Fruit fly (Drosophila melanogaster) Kc167 (cell line): ENCODE results near the gene Dfd.

Experiments
- Myc ChIP-seq: fragments of >200 bp; optimal IDR thresholded peaks from 2 replicates; lab custom pipeline; 2017; ENCODE audit warnings: missing external identifiers
- Sin3A ChIP-seq: fragments of >200 bp; optimal IDR thresholded peaks from 2 replicates; lab custom pipeline; 2018; ENCODE audit warnings: missing external identifiers
- h ChIP-seq: fragments of >200 bp; optimal IDR thresholded peaks from 3 replicates; lab custom pipeline; 2018; ENCODE audit warnings: missing external identifiers
- insv ChIP-seq: fragments of >200 bp; optimal IDR thresholded peaks from 3 replicates; lab custom pipeline; 2018; ENCODE audit warnings: missing external identifiers
- psq ChIP-seq: fragments of >200 bp; optimal IDR thresholded peaks from 2 replicates; lab custom pipeline; 2017; ENCODE audit warnings: missing external identifiers
- ttk ChIP-seq: sonication (Bioruptor generic); optimal IDR thresholded peaks from 2 replicates; lab custom pipeline; 2017; ENCODE audit warnings: missing external identifiers

The Dfd gene

DNA sequence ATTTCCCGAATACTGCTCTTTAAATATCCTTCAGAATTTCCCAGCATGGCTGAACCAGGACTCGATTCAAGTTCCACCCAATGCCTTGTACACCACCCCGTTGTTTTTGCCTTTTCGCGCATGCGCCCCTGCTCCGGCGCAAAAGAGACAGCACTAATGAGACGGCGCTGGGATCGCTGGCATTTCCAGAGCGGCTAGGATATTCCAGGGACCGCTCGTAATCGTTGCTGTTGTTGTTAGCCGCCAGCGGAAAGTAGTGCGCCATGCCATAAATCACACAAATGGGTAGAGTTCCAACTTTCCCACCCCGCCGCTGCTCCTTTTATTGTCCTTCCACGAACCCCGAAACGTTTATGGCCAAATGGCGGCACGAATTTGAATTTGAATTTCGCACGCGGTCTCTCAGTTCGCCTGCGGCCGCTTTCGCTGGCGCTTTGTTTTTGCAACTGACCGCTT lies 29.4 kb upstream of the Dfd start, which contains the start of gene Ama:
TSS of gene Ama (plus strand) at position 406 of the 456 bp plus-strand sequence.
- TF ChIP-seq ttk (lab: Kevin White, UChicago) = no peak
- TF ChIP-seq psq (lab: Kevin White, UChicago) = no peak
- no peak for TF ChIP-seq h (lab: Kevin White, UChicago)
- TF ChIP-seq Sin3A = no peak
- no peak for TF ChIP-seq insv
- TF ChIP-seq Myc (lab: Kevin White, UChicago) = no peak

DNA sequence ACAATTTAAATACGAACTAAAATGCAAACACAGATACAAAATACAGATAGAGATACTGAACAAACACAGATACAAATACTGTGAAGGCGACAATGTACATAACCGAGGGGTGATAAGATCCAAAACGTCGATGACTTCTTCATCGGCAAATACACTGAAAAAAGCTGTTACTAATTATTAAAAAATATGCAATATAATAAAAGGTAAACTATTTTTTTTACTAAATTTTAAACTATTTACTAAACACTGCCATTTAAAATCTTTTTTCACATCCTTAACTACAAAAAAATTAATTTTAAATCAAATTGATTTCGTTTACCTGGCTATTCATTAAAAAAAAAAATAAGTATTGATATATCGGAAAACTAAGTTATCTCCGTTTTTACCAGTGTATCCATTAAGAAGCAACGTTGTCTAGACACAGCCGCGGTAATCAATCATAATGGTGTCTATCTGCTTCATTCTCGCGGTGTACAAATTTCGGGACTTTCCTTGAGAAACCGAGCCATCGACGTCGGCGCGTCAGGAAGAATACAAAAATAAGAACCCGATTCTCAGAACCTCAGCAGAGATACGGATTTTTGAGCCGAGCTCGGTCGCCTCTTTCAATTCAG lies 28.7 kb upstream of the Dfd start:
- TF ChIP-seq ttk (lab: Kevin White, UChicago) (no peak), Sin3A (no peak), h (lab: Kevin White, UChicago) (no peak), Myc (lab: Kevin White, UChicago) (no peak), psq (lab: Kevin White, UChicago) (no peak), insv (no peak)

- no peak for TF ChIP-seq psq (lab: Kevin White, UChicago)
- no peak for TF ChIP-seq Myc (lab: Kevin White, UChicago)
- TF ChIP-seq ttk (lab: Kevin White, UChicago) = no peak
- no peak for TF ChIP-seq Sin3A
- TF ChIP-seq h (lab: Kevin White, UChicago) = no peak
- TF ChIP-seq insv = no peak
Observed at dm6 chr3R:6764848-6765247, 26.8 kb upstream of the Dfd start.

DNA sequence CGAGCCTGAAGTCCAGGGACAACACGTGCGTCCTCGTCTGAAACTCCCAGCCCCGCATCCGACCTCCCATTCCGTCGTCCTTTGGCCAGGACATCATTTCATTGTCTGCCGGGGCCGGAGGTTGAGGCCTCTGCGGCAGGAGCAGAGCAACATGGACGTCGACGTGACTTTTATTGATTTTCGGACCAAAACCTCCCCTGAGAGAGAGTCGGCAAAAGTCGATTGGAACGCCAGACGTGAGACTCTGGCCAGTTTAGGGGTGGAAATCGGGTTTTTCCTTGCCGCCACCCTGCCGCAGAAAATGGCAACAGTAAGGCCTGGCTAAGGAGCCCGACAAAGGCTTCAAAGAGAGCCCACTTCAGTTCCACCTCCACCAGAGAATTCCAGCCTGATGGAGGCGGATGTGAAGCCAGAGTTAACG lies 25.5 kb upstream of the Dfd start:
- no peak for TF ChIP-seq Myc (lab: Kevin White, UChicago)

DNA sequence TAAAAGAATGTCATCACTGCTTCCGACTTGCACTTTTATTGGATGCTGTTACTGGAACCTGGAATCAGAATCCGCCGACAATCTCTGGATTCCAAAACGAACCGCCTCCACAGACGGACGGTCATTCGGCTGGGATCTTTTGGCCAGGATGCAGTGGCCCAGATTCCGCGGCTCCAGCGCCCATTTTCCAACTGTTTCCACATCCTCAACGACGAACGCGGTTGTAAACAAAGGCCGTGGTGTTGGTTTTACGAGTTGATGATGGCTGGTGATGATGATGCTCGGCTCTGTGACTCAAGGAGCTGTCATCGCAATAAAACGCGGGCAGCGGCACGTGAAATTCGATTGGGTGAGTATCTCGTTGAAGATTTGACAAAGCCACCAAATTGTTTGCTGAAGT lies 24.7 kb upstream of the Dfd start:
- no peak for TF ChIP-seq insv
- TF ChIP-seq h (lab: Kevin White, UChicago) = no peak
- TF ChIP-seq Sin3A = no peak
- TF ChIP-seq psq (lab: Kevin White, UChicago) = no peak
- TF ChIP-seq Myc (lab: Kevin White, UChicago) = no peak
- TF ChIP-seq ttk (lab: Kevin White, UChicago) = no peak

DNA sequence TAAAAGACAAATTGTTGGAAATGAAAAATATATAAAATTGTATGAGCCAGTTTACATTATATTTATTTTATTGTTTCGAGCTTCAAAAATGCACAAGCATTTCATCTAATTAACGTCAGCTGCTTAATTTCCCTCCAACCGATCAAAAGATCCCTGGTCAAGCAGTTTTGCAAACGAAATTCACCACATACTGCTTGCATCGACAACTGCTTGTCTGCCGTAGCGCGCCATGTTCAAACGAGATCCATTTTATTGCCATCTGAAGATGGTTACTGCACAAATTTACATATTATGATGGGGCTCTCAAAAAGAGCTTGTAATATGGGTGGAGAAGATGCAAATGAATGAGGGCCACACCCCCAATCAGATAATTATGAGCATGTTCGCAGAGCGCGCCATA lies 23.4 kb upstream of the Dfd start:
- TF ChIP-seq insv (no peak), psq (lab: Kevin White, UChicago) (no peak), ttk (lab: Kevin White, UChicago) (no peak), Myc (lab: Kevin White, UChicago) (no peak), h (lab: Kevin White, UChicago) (no peak), Sin3A (no peak)

DNA sequence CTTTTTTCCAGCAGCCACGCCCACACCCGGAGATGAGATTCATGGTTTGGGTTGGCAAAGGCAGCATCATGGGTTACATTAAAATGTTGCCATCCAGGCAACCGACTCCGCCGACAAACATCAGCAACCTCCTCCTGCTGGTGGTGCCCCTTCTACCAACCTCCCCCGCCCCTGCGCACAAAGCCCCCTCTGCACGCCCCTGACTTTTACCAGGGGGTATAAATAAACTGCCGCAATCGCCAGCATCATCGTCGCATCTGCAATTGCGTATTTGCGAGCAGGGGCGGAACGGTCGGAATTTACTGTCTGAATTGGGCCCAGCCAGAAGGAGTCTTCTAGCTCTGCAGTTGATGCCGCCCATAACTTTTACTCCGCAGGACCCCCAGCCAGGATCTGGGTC lies 19.8 kb upstream of the Dfd start:
- TF ChIP-seq h (lab: Kevin White, UChicago) (no peak), Myc (lab: Kevin White, UChicago) (no peak), Sin3A (no peak), psq (lab: Kevin White, UChicago) (no peak), insv (no peak), ttk (lab: Kevin White, UChicago) (no peak)

DNA sequence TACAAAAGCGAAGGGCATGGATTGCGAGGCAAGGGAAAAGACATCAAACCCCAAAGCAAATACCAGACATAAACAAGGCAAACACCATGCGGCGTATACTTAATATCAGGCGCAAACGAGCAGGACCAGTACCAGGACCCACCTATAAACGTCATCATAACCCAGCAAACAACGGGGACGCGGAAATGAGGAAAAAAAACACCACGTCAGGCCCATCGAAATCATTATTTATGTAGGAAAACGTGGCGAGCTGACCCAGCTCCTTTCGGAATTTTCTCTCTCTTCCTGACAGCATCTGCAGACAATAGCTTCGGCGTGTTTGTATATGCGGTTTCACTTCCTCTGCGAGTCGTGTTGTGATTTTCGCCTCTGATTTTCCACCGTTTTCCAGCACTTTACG lies 14.8 kb upstream of the Dfd start:
- TF ChIP-seq psq (lab: Kevin White, UChicago) (no peak), Myc (lab: Kevin White, UChicago) (no peak), ttk (lab: Kevin White, UChicago) (no peak), h (lab: Kevin White, UChicago) (no peak), insv (no peak), Sin3A (no peak)

DNA sequence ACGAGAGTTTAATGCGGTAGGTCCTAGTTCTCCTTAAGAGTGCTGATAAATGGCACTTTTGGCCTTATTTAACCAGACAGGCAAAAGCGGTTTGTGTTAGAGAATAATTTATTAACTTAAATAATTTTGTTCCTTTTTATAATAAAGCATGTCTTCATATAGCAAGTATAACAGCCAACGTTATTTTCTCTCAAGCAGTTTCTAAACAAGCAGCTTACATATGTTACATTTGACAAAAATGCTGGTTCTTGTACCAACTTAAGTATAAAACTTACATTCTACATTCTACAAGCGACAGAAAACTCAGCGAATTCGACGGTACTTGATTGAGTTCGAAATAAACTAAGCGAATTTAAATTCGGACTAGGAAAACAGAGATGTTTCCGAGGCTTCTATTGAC lies 11.6 kb upstream of the Dfd start:
- TF ChIP-seq Myc (lab: Kevin White, UChicago) = no peak

- TF ChIP-seq Myc (lab: Kevin White, UChicago) (no peak), psq (lab: Kevin White, UChicago) (no peak), Sin3A (no peak), h (lab: Kevin White, UChicago) (no peak), insv (no peak), ttk (lab: Kevin White, UChicago) (no peak)
Observed at dm6 chr3R:6801153-6801552, 9.5 kb downstream of the Dfd start.

- TF ChIP-seq h (lab: Kevin White, UChicago) (no peak), psq (lab: Kevin White, UChicago) (no peak), Myc (lab: Kevin White, UChicago) (no peak), Sin3A (no peak), ttk (lab: Kevin White, UChicago) (no peak), insv (no peak)
Observed at dm6 chr3R:6804695-6805300, 13.2 kb downstream of the Dfd start.

DNA sequence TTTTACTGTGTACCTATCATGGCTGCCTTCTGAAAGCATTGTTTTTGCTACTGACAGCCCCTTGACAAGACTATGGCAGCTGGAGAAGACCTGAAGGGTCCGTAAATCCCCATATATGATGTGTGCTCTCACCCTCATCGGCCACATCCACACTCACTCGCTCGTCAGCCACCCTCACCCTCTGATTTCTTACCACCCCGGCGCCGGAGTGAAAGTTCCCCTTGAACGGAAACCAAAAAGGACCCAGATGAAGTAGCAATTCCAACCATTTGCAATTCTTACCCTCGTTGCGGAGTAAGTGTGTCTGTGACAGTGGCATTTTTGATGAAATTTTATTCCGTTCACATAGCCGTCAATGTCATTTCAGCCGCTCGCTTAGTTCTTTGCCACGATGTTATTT lies 14.3 kb downstream of the Dfd start:
- TF ChIP-seq Myc (lab: Kevin White, UChicago) (no peak), ttk (lab: Kevin White, UChicago) (no peak), Sin3A (no peak), insv (no peak), h (lab: Kevin White, UChicago) (no peak), psq (lab: Kevin White, UChicago) (no peak)

DNA sequence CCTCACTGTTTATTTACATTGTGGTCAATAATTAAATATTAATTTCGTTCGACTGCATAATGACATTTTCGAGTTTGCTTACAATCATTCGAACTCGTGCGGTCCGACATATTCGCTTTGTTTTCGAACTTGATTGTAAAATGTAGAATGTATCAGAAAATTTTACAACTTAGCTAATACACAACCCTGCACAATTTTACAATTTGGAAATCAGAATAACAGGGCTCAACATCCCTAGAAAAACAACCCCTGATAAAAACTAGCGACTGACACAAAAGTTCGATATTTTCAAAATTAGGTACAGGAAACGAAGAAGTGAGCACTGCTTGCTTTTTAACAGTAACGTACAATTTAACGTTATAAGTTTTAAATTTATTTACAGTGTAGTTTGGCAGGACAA lies 15.0 kb downstream of the Dfd start:
- no peak for TF ChIP-seq Sin3A
- no peak for TF ChIP-seq insv
- no peak for TF ChIP-seq Myc (lab: Kevin White, UChicago)
- no peak for TF ChIP-seq ttk (lab: Kevin White, UChicago)
- TF ChIP-seq psq (lab: Kevin White, UChicago) = no peak
- TF ChIP-seq h (lab: Kevin White, UChicago) = no peak
